Worm (Caenorhabditis elegans) whole organism, mixed stage, embryonic: Measurements from ENCODE around the gene gst-6.

ENCODE experiments used
- blmp-1 ChIP-seq: fragments of 150-350 bp; optimal IDR thresholded peaks from 2 replicates; lab custom pipeline; 2014; ENCODE audit warnings: missing biosample characterization, missing genetic modification characterization
- ceh-39 ChIP-seq: fragments of 150-350 bp; optimal IDR thresholded peaks from 2 replicates; lab custom pipeline; 2014; ENCODE audit warnings: missing biosample characterization, missing genetic modification characterization
- ceh-43 ChIP-seq: fragments of 200-800 bp; sonication (Bioruptor generic); optimal IDR thresholded peaks from 2 replicates; lab custom pipeline; 2018; ENCODE audit warnings: mild to moderate bottlenecking, missing genetic modification characterization, moderate library complexity, missing compliant biosample characterization
- ceh-83 ChIP-seq: fragments of 200-800 bp; sonication (Bioruptor generic); optimal IDR thresholded peaks from 2 replicates; lab custom pipeline; 2018; ENCODE audit warnings: mild to moderate bottlenecking, missing genetic modification characterization, missing compliant biosample characterization
- ces-1 ChIP-seq: fragments of 150-350 bp; optimal IDR thresholded peaks from 2 replicates; lab custom pipeline; 2014; ENCODE audit warnings: missing biosample characterization, missing genetic modification reagents, missing genetic modification characterization
- cnd-1 ChIP-seq: fragments of 200-800 bp; sonication (Bioruptor generic); optimal IDR thresholded peaks from 2 replicates; lab custom pipeline; 2018; ENCODE audit warnings: mild to moderate bottlenecking, missing genetic modification characterization, missing compliant biosample characterization
- drap-1 ChIP-seq: fragments of 200-800 bp; sonication (Bioruptor generic); optimal IDR thresholded peaks from 3 replicates; lab custom pipeline; 2018; ENCODE audit warnings: mild to moderate bottlenecking, missing genetic modification characterization, missing compliant biosample characterization
- elt-1 ChIP-seq: sonication (generic microtip); optimal IDR thresholded peaks from 2 replicates; lab custom pipeline; 2017; ENCODE audit warnings: missing genetic modification characterization, mild to moderate bottlenecking, missing compliant biosample characterization, antibody characterized with exemption, moderate library complexity, borderline replicate concordance; ENCODE audit not compliant: insufficient read depth
- elt-3 ChIP-seq: fragments of 150-350 bp; optimal IDR thresholded peaks from 2 replicates; lab custom pipeline; 2014; ENCODE audit warnings: missing biosample characterization, missing genetic modification characterization
- flh-1 ChIP-seq: fragments of 200-800 bp; sonication (Bioruptor generic); optimal IDR thresholded peaks from 2 replicates; lab custom pipeline; 2018; ENCODE audit warnings: mild to moderate bottlenecking, missing genetic modification characterization, moderate library complexity, missing compliant biosample characterization
- ham-2 ChIP-seq: fragments of 200-800 bp; sonication (Bioruptor generic); optimal IDR thresholded peaks from 2 replicates; lab custom pipeline; 2018; ENCODE audit warnings: mild to moderate bottlenecking, missing genetic modification characterization, missing compliant biosample characterization
- hlh-1 ChIP-seq: fragments of 150-350 bp; optimal IDR thresholded peaks from 2 replicates; lab custom pipeline; 2014; ENCODE audit warnings: missing biosample characterization, missing genetic modification reagents, missing genetic modification characterization
- lin-13 ChIP-seq: fragments of 150-350 bp; optimal IDR thresholded peaks from 2 replicates; lab custom pipeline; 2014; ENCODE audit warnings: missing biosample characterization, missing genetic modification characterization
- lin-32 ChIP-seq: fragments of 200-800 bp; sonication (Bioruptor generic); optimal IDR thresholded peaks from 2 replicates; lab custom pipeline; 2018; ENCODE audit warnings: mild to moderate bottlenecking, missing genetic modification characterization, missing compliant biosample characterization
- lsy-2 ChIP-seq: fragments of 150-350 bp; optimal IDR thresholded peaks from 2 replicates; lab custom pipeline; 2014; ENCODE audit warnings: missing biosample characterization, missing genetic modification characterization
- mab-5 ChIP-seq: fragments of 150-350 bp; optimal IDR thresholded peaks from 2 replicates; lab custom pipeline; 2014; ENCODE audit warnings: missing biosample characterization, missing genetic modification characterization
- mep-1 ChIP-seq: fragments of 150-350 bp; optimal IDR thresholded peaks from 2 replicates; lab custom pipeline; 2017; ENCODE audit warnings: missing biosample characterization, missing genetic modification reagents, missing genetic modification characterization, inconsistent platforms
- nhr-12 ChIP-seq: fragments of 150-350 bp; optimal IDR thresholded peaks from 2 replicates; lab custom pipeline; 2014; ENCODE audit warnings: missing biosample characterization, missing genetic modification characterization
- nhr-237 ChIP-seq: fragments of 150-350 bp; optimal IDR thresholded peaks from 2 replicates; lab custom pipeline; 2014; ENCODE audit warnings: missing biosample characterization, missing genetic modification characterization
- nhr-28 ChIP-seq: fragments of 150-350 bp; optimal IDR thresholded peaks from 2 replicates; lab custom pipeline; 2014; ENCODE audit warnings: missing biosample characterization, missing genetic modification characterization
- pha-4 ChIP-seq: fragments of 150-350 bp; optimal IDR thresholded peaks from 2 replicates; lab custom pipeline; 2018; ENCODE audit warnings: missing biosample characterization, missing genetic modification reagents, missing genetic modification characterization
- sem-2 ChIP-seq: fragments of 200-800 bp; sonication (Bioruptor generic); optimal IDR thresholded peaks from 2 replicates; lab custom pipeline; 2018; ENCODE audit warnings: mild to moderate bottlenecking, missing genetic modification characterization, missing compliant biosample characterization
- snpc-4 ChIP-seq: fragments of 150-350 bp; optimal IDR thresholded peaks from 2 replicates; lab custom pipeline; 2014; ENCODE audit warnings: missing biosample characterization, missing genetic modification characterization
- sptf-1 ChIP-seq: sonication (generic microtip); optimal IDR thresholded peaks from 2 replicates; lab custom pipeline; 2017; ENCODE audit warnings: mild to moderate bottlenecking, missing genetic modification characterization, moderate library complexity, missing compliant biosample characterization
- tbx-8 ChIP-seq: fragments of 200-800 bp; sonication (Bioruptor generic); optimal IDR thresholded peaks from 2 replicates; lab custom pipeline; 2018; ENCODE audit warnings: mild to moderate bottlenecking, missing genetic modification characterization, moderate library complexity, missing compliant biosample characterization
- unc-120 ChIP-seq: sonication (generic microtip); optimal IDR thresholded peaks from 2 replicates; lab custom pipeline; 2017; ENCODE audit warnings: missing genetic modification characterization, missing compliant biosample characterization; ENCODE audit not compliant: poor library complexity, severe bottlenecking
- unc-39 ChIP-seq: fragments of 150-350 bp; optimal IDR thresholded peaks from 2 replicates; lab custom pipeline; 2014; ENCODE audit warnings: missing biosample characterization, missing genetic modification characterization
- unc-62 ChIP-seq: fragments of 150-350 bp; optimal IDR thresholded peaks from 2 replicates; lab custom pipeline; 2014; ENCODE audit warnings: missing biosample characterization, missing genetic modification reagents, missing genetic modification characterization
- zip-8 ChIP-seq: fragments of 150-350 bp; optimal IDR thresholded peaks from 2 replicates; lab custom pipeline; 2014; ENCODE audit warnings: missing biosample characterization, missing genetic modification characterization
- ztf-11 ChIP-seq: fragments of 150-350 bp; optimal IDR thresholded peaks from 2 replicates; lab custom pipeline; 2014; ENCODE audit warnings: missing biosample characterization, missing genetic modification characterization

The gst-6 gene

ce11 chrII:4874335-4874861 is 5.3 kb upstream of the gst-6 start, which contains the start of gene F11G11.15:
Gene F11G11.15, plus strand, starts transcription at chrII:4874845.
- TF ChIP-seq nhr-237 (tag; lab: Kevin White, UChicago) (no peak), drap-1 (GFP tag; lab: Kevin White, UChicago) (no peak), sptf-1 (tag; lab: Kevin White, UChicago) (no peak), blmp-1 (tag; lab: Kevin White, UChicago) (no peak), sem-2 (GFP tag; lab: Kevin White, UChicago) (no peak), ztf-11 (tag; lab: Kevin White, UChicago) (no peak), cnd-1 (tag; lab: Kevin White, UChicago) (no peak), ham-2 (GFP tag; lab: Kevin White, UChicago) (no peak), tbx-8 (GFP tag; lab: Kevin White, UChicago) (no peak), elt-3 (no peak), ceh-39 (tag; lab: Kevin White, UChicago) (no peak), unc-62 (no peak), ceh-43 (no peak), snpc-4 (tag; lab: Kevin White, UChicago) (no peak), unc-39 (no peak), elt-1 (tag; lab: Kevin White, UChicago) (no peak), hlh-1 (tag; lab: Kevin White, UChicago) (no peak), mab-5 (tag; lab: Kevin White, UChicago) (no peak), lin-32 (no peak)

- no peak for TF ChIP-seq cnd-1 (tag; lab: Kevin White, UChicago)
- TF ChIP-seq zip-8 (tag; lab: Kevin White, UChicago) = no peak
- TF ChIP-seq nhr-12 (tag; lab: Kevin White, UChicago) = no peak
- TF ChIP-seq nhr-237 (tag; lab: Kevin White, UChicago) = no peak
- no peak for TF ChIP-seq sptf-1 (tag; lab: Kevin White, UChicago)
- no peak for TF ChIP-seq elt-1 (tag; lab: Kevin White, UChicago)
- no peak for TF ChIP-seq ceh-83 (GFP tag; lab: Kevin White, UChicago)
- TF ChIP-seq sem-2 (GFP tag; lab: Kevin White, UChicago) = no peak
- TF ChIP-seq nhr-28 (tag; lab: Kevin White, UChicago) = no peak
- TF ChIP-seq unc-39 = no peak
- TF ChIP-seq ceh-43 = no peak
- TF ChIP-seq ceh-39 (tag; lab: Kevin White, UChicago) = no peak
- TF ChIP-seq ces-1 = no peak
- TF ChIP-seq, all 35 proteins: peak for 0
Measured at ce11 chrII:4876091-4876490, 3.6 kb upstream of the gst-6 start, which contains the start of gene F11G11.13. Gene F11G11.13, minus strand, starts transcription at chrII:4876179.

- TF ChIP-seq hlh-1 (tag; lab: Kevin White, UChicago) (no peak), pha-4 (tag; lab: Kevin White, UChicago) (peak; percentile 31)
Measured at ce11 chrII:4881727-4882126, 2.0 kb downstream of the gst-6 start, which contains the start of gene gst-7. Gene gst-7, plus strand, starts transcription at chrII:4882062.

ce11 chrII:4882498-4882897 is 2.8 kb downstream of the gst-6 start:
- TF ChIP-seq nhr-237 (tag; lab: Kevin White, UChicago) = no peak
- no peak for TF ChIP-seq tbx-8 (GFP tag; lab: Kevin White, UChicago)
- TF ChIP-seq ceh-43 = no peak
- no peak for TF ChIP-seq hlh-1 (tag; lab: Kevin White, UChicago)

- no peak for TF ChIP-seq blmp-1 (tag; lab: Kevin White, UChicago)
- no peak for TF ChIP-seq mab-5 (tag; lab: Kevin White, UChicago)
- TF ChIP-seq nhr-12 (tag; lab: Kevin White, UChicago) = no peak
- TF ChIP-seq lsy-2 (tag; lab: Kevin White, UChicago) = no peak
- no peak for TF ChIP-seq elt-3
- no peak for TF ChIP-seq lin-13 (tag; lab: Kevin White, UChicago)
- TF ChIP-seq tbx-8 (GFP tag; lab: Kevin White, UChicago) = no peak
- TF ChIP-seq sptf-1 (tag; lab: Kevin White, UChicago) = no peak
- TF ChIP-seq ztf-11 (tag; lab: Kevin White, UChicago) = no peak
- TF ChIP-seq cnd-1 (tag; lab: Kevin White, UChicago) = no peak
- TF ChIP-seq flh-1 (GFP tag; lab: Kevin White, UChicago) = no peak
- no peak for TF ChIP-seq mep-1 (tag; lab: Kevin White, UChicago)
- TF ChIP-seq ces-1 = no peak
- TF ChIP-seq unc-120 (tag; lab: Kevin White, UChicago) = no peak
- TF ChIP-seq drap-1 (GFP tag; lab: Kevin White, UChicago) = no peak
- TF ChIP-seq sem-2 (GFP tag; lab: Kevin White, UChicago) = no peak
- no peak for TF ChIP-seq ceh-39 (tag; lab: Kevin White, UChicago)
Measured at ce11 chrII:4883412-4883811, 3.7 kb downstream of the gst-6 start, which contains the start of gene gst-8. Gene gst-8, plus strand, starts transcription at chrII:4883712.
